Worm (Caenorhabditis elegans) whole organism, L4 larva: ENCODE measurements around the gene M110.7.

Experiments
- F10B5.3 ChIP-seq: sonication (generic microtip); optimal IDR thresholded peaks from 2 replicates; lab custom pipeline; 2016; ENCODE audit warnings: mild to moderate bottlenecking, missing genetic modification characterization, missing compliant biosample characterization
- T20F7.1 ChIP-seq: fragments of 200-800 bp; sonication (Bioruptor generic); optimal IDR thresholded peaks from 2 replicates; lab custom pipeline; 2018; ENCODE audit warnings: mild to moderate bottlenecking, missing genetic modification characterization, missing compliant biosample characterization
- ceh-82 ChIP-seq: sonication (generic microtip); optimal IDR thresholded peaks from 2 replicates; lab custom pipeline; 2017; ENCODE audit warnings: missing biosample characterization, missing genetic modification characterization
- ces-1 ChIP-seq: fragments of 150-350 bp; sonication (generic microtip); optimal IDR thresholded peaks from 4 replicates; lab custom pipeline; 2014; ENCODE audit warnings: missing biosample characterization, missing genetic modification reagents, missing genetic modification characterization
- fkh-10 ChIP-seq: fragments of 150-350 bp; optimal IDR thresholded peaks from 2 replicates; lab custom pipeline; 2014; ENCODE audit warnings: missing biosample characterization, missing genetic modification reagents, missing genetic modification characterization
- fos-1 ChIP-seq: fragments of 150-350 bp; optimal IDR thresholded peaks from 2 replicates; lab custom pipeline; 2014; ENCODE audit warnings: missing biosample characterization, missing genetic modification characterization
- hmg-1.1 ChIP-seq: fragments of 200-800 bp; sonication (Bioruptor generic); IDR thresholded peaks from 2 replicates; pipeline ENCODE4 v1.3.6; 2022; ENCODE audit warnings: missing genetic modification reagents, missing genetic modification characterization, missing compliant biosample characterization
- jun-1 ChIP-seq: fragments of 150-350 bp; optimal IDR thresholded peaks from 2 replicates; lab custom pipeline; 2014; ENCODE audit warnings: missing biosample characterization, missing genetic modification reagents, missing genetic modification characterization
- lin-39 ChIP-seq: fragments of 150-350 bp; optimal IDR thresholded peaks from 2 replicates; lab custom pipeline; 2014; ENCODE audit warnings: missing biosample characterization, missing genetic modification reagents, missing genetic modification characterization
- nhr-28 ChIP-seq: fragments of 150-350 bp; optimal IDR thresholded peaks from 2 replicates; lab custom pipeline; 2014; ENCODE audit warnings: missing biosample characterization, missing genetic modification characterization
- nhr-6 ChIP-seq: fragments of 150-350 bp; optimal IDR thresholded peaks from 2 replicates; lab custom pipeline; 2014; ENCODE audit warnings: missing biosample characterization, missing genetic modification characterization
- saeg-2 ChIP-seq: fragments of 200-800 bp; sonication (Bioruptor generic); IDR thresholded peaks from 2 replicates; pipeline ENCODE4 v1.3.6; 2022; ENCODE audit warnings: missing genetic modification reagents, missing genetic modification characterization, missing compliant biosample characterization
- skn-1 ChIP-seq: fragments of 150-350 bp; optimal IDR thresholded peaks from 2 replicates; lab custom pipeline; 2014; ENCODE audit warnings: missing biosample characterization, missing genetic modification characterization
- unc-39 ChIP-seq: sonication (generic microtip); optimal IDR thresholded peaks from 2 replicates; lab custom pipeline; 2017; ENCODE audit warnings: missing biosample characterization, missing genetic modification characterization

DNA sequence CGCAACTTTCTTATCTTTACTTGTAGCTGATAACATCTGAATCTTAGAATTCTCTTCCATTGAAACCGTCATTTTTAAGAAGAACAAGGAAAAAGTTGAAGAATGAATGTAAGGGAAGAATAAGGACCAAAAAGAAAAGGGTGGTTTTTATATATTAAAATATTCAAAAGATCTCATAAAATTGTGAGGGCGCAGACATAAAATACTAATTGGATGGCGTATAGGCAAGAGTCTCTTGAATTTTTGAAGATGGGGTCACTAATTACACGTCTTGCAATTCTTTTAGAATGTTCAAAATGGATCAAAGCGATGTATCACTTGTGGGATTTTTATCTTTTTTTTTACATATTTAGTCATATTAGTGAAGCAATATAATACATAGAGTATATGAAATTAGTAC is 19.9 kb upstream of the M110.7 start, which contains the start of gene twk-3:
- TF ChIP-seq fkh-10 (GFP tag; lab: Kevin White, UChicago) (no peak), saeg-2 (no peak), lin-39 (no peak), F10B5.3 (no peak), unc-39 (tag; lab: Kevin White, UChicago) (no peak), jun-1 (tag; lab: Kevin White, UChicago) (no peak), nhr-6 (tag; lab: Kevin White, UChicago) (no peak), nhr-28 (no peak), T20F7.1 (GFP tag; lab: Kevin White, UChicago) (no peak), fos-1 (no peak), ces-1 (GFP tag; lab: Kevin White, UChicago) (no peak), ceh-82 (tag; lab: Kevin White, UChicago) (no peak), hmg-1.1 (no peak), skn-1 (tag; lab: Kevin White, UChicago) (no peak)
